Worm (Caenorhabditis elegans) whole organism, mixed stage, embryonic: Measurements from ENCODE around the gene fbxb-81.

Experiments used
- M03D4.4 ChIP-seq: sonication (generic microtip); optimal IDR thresholded peaks from 2 replicates; lab custom pipeline; 2017; ENCODE audit warnings: mild to moderate bottlenecking, missing genetic modification characterization, missing compliant biosample characterization
- blmp-1 ChIP-seq: fragments of 150-350 bp; optimal IDR thresholded peaks from 2 replicates; lab custom pipeline; 2014; ENCODE audit warnings: missing biosample characterization, missing genetic modification characterization
- ceh-39 ChIP-seq: fragments of 150-350 bp; optimal IDR thresholded peaks from 2 replicates; lab custom pipeline; 2014; ENCODE audit warnings: missing biosample characterization, missing genetic modification characterization
- ceh-43 ChIP-seq: fragments of 200-800 bp; sonication (Bioruptor generic); optimal IDR thresholded peaks from 2 replicates; lab custom pipeline; 2018; ENCODE audit warnings: mild to moderate bottlenecking, missing genetic modification characterization, moderate library complexity, missing compliant biosample characterization
- ceh-83 ChIP-seq: fragments of 200-800 bp; sonication (Bioruptor generic); optimal IDR thresholded peaks from 2 replicates; lab custom pipeline; 2018; ENCODE audit warnings: mild to moderate bottlenecking, missing genetic modification characterization, missing compliant biosample characterization
- ces-1 ChIP-seq: fragments of 150-350 bp; optimal IDR thresholded peaks from 2 replicates; lab custom pipeline; 2014; ENCODE audit warnings: missing biosample characterization, missing genetic modification reagents, missing genetic modification characterization
- cnd-1 ChIP-seq: fragments of 200-800 bp; sonication (Bioruptor generic); optimal IDR thresholded peaks from 2 replicates; lab custom pipeline; 2018; ENCODE audit warnings: mild to moderate bottlenecking, missing genetic modification characterization, missing compliant biosample characterization
- drap-1 ChIP-seq: fragments of 200-800 bp; sonication (Bioruptor generic); optimal IDR thresholded peaks from 3 replicates; lab custom pipeline; 2018; ENCODE audit warnings: mild to moderate bottlenecking, missing genetic modification characterization, missing compliant biosample characterization
- elt-1 ChIP-seq: sonication (generic microtip); optimal IDR thresholded peaks from 2 replicates; lab custom pipeline; 2017; ENCODE audit warnings: missing genetic modification characterization, mild to moderate bottlenecking, missing compliant biosample characterization, antibody characterized with exemption, moderate library complexity, borderline replicate concordance; ENCODE audit not compliant: insufficient read depth
- elt-3 ChIP-seq: fragments of 150-350 bp; optimal IDR thresholded peaks from 2 replicates; lab custom pipeline; 2014; ENCODE audit warnings: missing biosample characterization, missing genetic modification characterization
- flh-1 ChIP-seq: fragments of 200-800 bp; sonication (Bioruptor generic); optimal IDR thresholded peaks from 2 replicates; lab custom pipeline; 2018; ENCODE audit warnings: mild to moderate bottlenecking, missing genetic modification characterization, moderate library complexity, missing compliant biosample characterization
- ham-2 ChIP-seq: fragments of 200-800 bp; sonication (Bioruptor generic); optimal IDR thresholded peaks from 2 replicates; lab custom pipeline; 2018; ENCODE audit warnings: mild to moderate bottlenecking, missing genetic modification characterization, missing compliant biosample characterization
- hlh-1 ChIP-seq: fragments of 150-350 bp; optimal IDR thresholded peaks from 2 replicates; lab custom pipeline; 2014; ENCODE audit warnings: missing biosample characterization, missing genetic modification reagents, missing genetic modification characterization
- lin-13 ChIP-seq: fragments of 150-350 bp; optimal IDR thresholded peaks from 2 replicates; lab custom pipeline; 2014; ENCODE audit warnings: missing biosample characterization, missing genetic modification characterization
- lin-32 ChIP-seq: fragments of 200-800 bp; sonication (Bioruptor generic); optimal IDR thresholded peaks from 2 replicates; lab custom pipeline; 2018; ENCODE audit warnings: mild to moderate bottlenecking, missing genetic modification characterization, missing compliant biosample characterization
- lsy-2 ChIP-seq: fragments of 150-350 bp; optimal IDR thresholded peaks from 2 replicates; lab custom pipeline; 2014; ENCODE audit warnings: missing biosample characterization, missing genetic modification characterization
- mab-5 ChIP-seq: fragments of 150-350 bp; optimal IDR thresholded peaks from 2 replicates; lab custom pipeline; 2014; ENCODE audit warnings: missing biosample characterization, missing genetic modification characterization
- mep-1 ChIP-seq: fragments of 150-350 bp; optimal IDR thresholded peaks from 2 replicates; lab custom pipeline; 2017; ENCODE audit warnings: missing biosample characterization, missing genetic modification reagents, missing genetic modification characterization, inconsistent platforms
- mls-2 ChIP-seq: sonication (generic microtip); optimal IDR thresholded peaks from 2 replicates; lab custom pipeline; 2016; ENCODE audit warnings: mild to moderate bottlenecking, missing genetic modification characterization, moderate library complexity, missing compliant biosample characterization
- nhr-12 ChIP-seq: fragments of 150-350 bp; optimal IDR thresholded peaks from 2 replicates; lab custom pipeline; 2014; ENCODE audit warnings: missing biosample characterization, missing genetic modification characterization
- nhr-237 ChIP-seq: fragments of 150-350 bp; optimal IDR thresholded peaks from 2 replicates; lab custom pipeline; 2014; ENCODE audit warnings: missing biosample characterization, missing genetic modification characterization
- nhr-28 ChIP-seq: fragments of 150-350 bp; optimal IDR thresholded peaks from 2 replicates; lab custom pipeline; 2014; ENCODE audit warnings: missing biosample characterization, missing genetic modification characterization
- nhr-76 ChIP-seq: sonication (generic microtip); optimal IDR thresholded peaks from 2 replicates; lab custom pipeline; 2017; ENCODE audit warnings: missing biosample characterization, missing genetic modification characterization
- pha-4 ChIP-seq: fragments of 150-350 bp; optimal IDR thresholded peaks from 2 replicates; lab custom pipeline; 2018; ENCODE audit warnings: missing biosample characterization, missing genetic modification reagents, missing genetic modification characterization
- sem-2 ChIP-seq: fragments of 200-800 bp; sonication (Bioruptor generic); optimal IDR thresholded peaks from 2 replicates; lab custom pipeline; 2018; ENCODE audit warnings: mild to moderate bottlenecking, missing genetic modification characterization, missing compliant biosample characterization
- sptf-1 ChIP-seq: sonication (generic microtip); optimal IDR thresholded peaks from 2 replicates; lab custom pipeline; 2017; ENCODE audit warnings: mild to moderate bottlenecking, missing genetic modification characterization, moderate library complexity, missing compliant biosample characterization
- tbx-8 ChIP-seq: fragments of 200-800 bp; sonication (Bioruptor generic); optimal IDR thresholded peaks from 2 replicates; lab custom pipeline; 2018; ENCODE audit warnings: mild to moderate bottlenecking, missing genetic modification characterization, moderate library complexity, missing compliant biosample characterization
- unc-120 ChIP-seq: sonication (generic microtip); optimal IDR thresholded peaks from 2 replicates; lab custom pipeline; 2017; ENCODE audit warnings: missing genetic modification characterization, missing compliant biosample characterization; ENCODE audit not compliant: poor library complexity, severe bottlenecking
- unc-39 ChIP-seq: fragments of 150-350 bp; optimal IDR thresholded peaks from 2 replicates; lab custom pipeline; 2014; ENCODE audit warnings: missing biosample characterization, missing genetic modification characterization
- unc-62 ChIP-seq: fragments of 150-350 bp; optimal IDR thresholded peaks from 2 replicates; lab custom pipeline; 2014; ENCODE audit warnings: missing biosample characterization, missing genetic modification reagents, missing genetic modification characterization
- zip-8 ChIP-seq: fragments of 150-350 bp; optimal IDR thresholded peaks from 2 replicates; lab custom pipeline; 2014; ENCODE audit warnings: missing biosample characterization, missing genetic modification characterization
- ztf-11 ChIP-seq: fragments of 150-350 bp; optimal IDR thresholded peaks from 2 replicates; lab custom pipeline; 2014; ENCODE audit warnings: missing biosample characterization, missing genetic modification characterization

fbxb-81 gene

DNA sequence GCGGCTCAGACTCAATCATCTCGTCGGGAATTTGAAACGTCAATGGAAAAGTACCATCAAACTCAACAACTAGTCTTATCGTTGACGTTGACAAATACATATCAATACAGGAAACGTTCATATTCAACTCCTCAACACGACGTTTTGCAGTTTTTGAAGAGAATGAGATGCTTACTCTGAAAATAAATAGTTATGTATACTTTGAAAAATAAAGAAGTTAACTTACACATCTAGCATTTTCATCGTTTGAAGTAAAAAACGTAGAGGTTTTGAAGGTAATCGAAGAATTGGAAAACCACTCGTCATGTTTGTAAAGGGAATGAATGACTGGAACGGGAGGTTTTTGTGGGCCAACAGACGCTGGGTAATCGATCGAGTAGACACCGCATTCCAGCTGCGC, at the start of gene fbxb-81:
Gene fbxb-81, minus strand, starts transcription at position 314 of the 400 bp plus-strand sequence.
- TF ChIP-seq ham-2 (GFP tag; lab: Kevin White, UChicago) (no peak), mls-2 (tag; lab: Kevin White, UChicago) (no peak), nhr-76 (tag; lab: Kevin White, UChicago) (no peak), cnd-1 (tag; lab: Kevin White, UChicago) (no peak), nhr-28 (tag; lab: Kevin White, UChicago) (no peak), drap-1 (no peak), lin-32 (GFP tag; lab: Kevin White, UChicago) (no peak), flh-1 (GFP tag; lab: Kevin White, UChicago) (no peak), lsy-2 (tag; lab: Kevin White, UChicago) (no peak), ceh-39 (tag; lab: Kevin White, UChicago) (no peak), tbx-8 (no peak), sptf-1 (tag; lab: Kevin White, UChicago) (no peak), unc-39 (no peak)

DNA sequence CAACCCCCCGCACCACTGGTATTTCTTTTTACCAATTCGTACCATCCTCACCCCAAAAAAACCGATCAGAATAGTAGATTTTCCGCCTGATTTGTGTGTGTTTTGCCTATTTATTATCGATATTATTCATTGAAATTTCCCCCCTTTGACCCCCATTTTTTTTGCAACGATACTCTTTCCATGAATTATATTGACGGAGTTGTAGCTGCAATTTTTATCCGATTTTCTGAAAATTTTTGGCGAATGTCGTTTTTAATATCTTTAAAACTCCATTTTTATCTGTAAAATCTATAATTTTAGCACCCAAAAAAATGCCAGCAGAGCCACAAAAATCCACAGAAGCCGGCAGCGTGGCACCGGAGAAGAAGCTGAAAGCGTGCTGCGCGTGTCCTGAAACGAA, 49.7 kb upstream of the fbxb-81 start, which contains the start of gene cox-17:
Gene cox-17, plus strand, starts transcription at position 301 of the 400 bp plus-strand sequence.
- TF ChIP-seq ceh-83 (GFP tag; lab: Kevin White, UChicago) (no peak), mep-1 (tag; lab: Kevin White, UChicago) (no peak), nhr-28 (tag; lab: Kevin White, UChicago) (no peak), nhr-12 (tag; lab: Kevin White, UChicago) (no peak), ztf-11 (tag; lab: Kevin White, UChicago) (no peak), sem-2 (GFP tag; lab: Kevin White, UChicago) (no peak), tbx-8 (no peak), unc-62 (no peak), elt-1 (tag; lab: Kevin White, UChicago) (no peak), nhr-237 (tag; lab: Kevin White, UChicago) (no peak), blmp-1 (tag; lab: Kevin White, UChicago) (no peak)
- TF ChIP-seq, all 35 proteins: peak for 0

DNA sequence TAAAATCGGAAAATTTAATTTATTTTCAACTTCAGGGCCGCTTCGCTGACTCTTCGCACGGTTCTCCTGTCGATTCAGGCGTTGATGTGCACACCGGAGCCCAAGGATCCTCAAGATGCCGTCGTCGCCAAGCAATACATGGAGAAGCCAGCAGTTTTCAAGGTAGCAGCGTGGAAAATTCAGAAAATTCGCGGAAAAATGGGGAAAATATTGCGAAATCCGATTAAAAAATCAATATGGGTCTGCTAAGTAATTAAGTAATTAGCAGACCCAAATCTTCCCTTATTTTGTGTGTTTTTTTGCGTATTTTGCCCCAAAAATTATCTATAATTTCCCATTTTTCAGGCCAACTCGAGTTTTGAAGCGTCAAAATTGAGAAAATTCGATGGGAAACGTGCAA, 48.3 kb upstream of the fbxb-81 start:
- TF ChIP-seq elt-3 (tag; lab: Kevin White, UChicago) (no peak), ceh-39 (tag; lab: Kevin White, UChicago) (no peak), mab-5 (tag; lab: Kevin White, UChicago) (no peak), hlh-1 (tag; lab: Kevin White, UChicago) (no peak), nhr-237 (tag; lab: Kevin White, UChicago) (no peak), blmp-1 (tag; lab: Kevin White, UChicago) (no peak), flh-1 (GFP tag; lab: Kevin White, UChicago) (no peak), nhr-12 (tag; lab: Kevin White, UChicago) (no peak), ces-1 (no peak), ztf-11 (tag; lab: Kevin White, UChicago) (no peak), mls-2 (tag; lab: Kevin White, UChicago) (no peak), sptf-1 (tag; lab: Kevin White, UChicago) (no peak), zip-8 (tag; lab: Kevin White, UChicago) (no peak), nhr-76 (tag; lab: Kevin White, UChicago) (no peak), drap-1 (no peak)

DNA sequence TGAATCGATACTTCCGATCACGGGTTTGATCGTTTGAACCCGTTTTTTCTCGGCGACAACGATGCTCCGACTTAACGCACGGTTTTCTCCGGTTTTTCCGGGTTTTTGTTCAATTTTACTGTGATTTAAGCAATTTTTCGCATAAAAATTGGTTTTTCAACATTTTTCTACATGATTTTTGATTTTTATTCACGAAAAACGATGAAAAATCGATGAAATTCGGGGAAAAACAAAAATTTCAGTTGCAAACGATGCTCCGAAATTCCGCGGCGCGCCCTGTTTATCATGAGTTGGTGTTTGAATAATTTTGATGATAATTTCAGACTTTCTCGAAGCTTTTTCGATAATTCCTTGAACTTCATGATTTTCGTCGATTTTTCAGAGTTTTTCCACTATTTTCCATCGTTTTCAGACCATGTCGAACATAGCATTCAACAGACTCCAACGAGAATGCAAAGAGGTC, 47.4 kb upstream of the fbxb-81 start, which contains the start of gene ubc-20:
Gene ubc-20, plus strand, starts transcription at position 413 of the 463 bp plus-strand sequence.
- TF ChIP-seq pha-4 (tag; lab: Kevin White, UChicago): no peak
- no peak for TF ChIP-seq unc-120 (tag; lab: Kevin White, UChicago)
- TF ChIP-seq nhr-28 (tag; lab: Kevin White, UChicago): no peak
- no peak for TF ChIP-seq zip-8 (tag; lab: Kevin White, UChicago)
- TF ChIP-seq mls-2 (tag; lab: Kevin White, UChicago): no peak
- TF ChIP-seq nhr-76 (tag; lab: Kevin White, UChicago): no peak
- TF ChIP-seq lin-13: no peak
- no peak for TF ChIP-seq ceh-43 (GFP tag; lab: Kevin White, UChicago)
- TF ChIP-seq nhr-237 (tag; lab: Kevin White, UChicago): peak; percentile 31
- no peak for TF ChIP-seq flh-1 (GFP tag; lab: Kevin White, UChicago)
- no peak for TF ChIP-seq elt-3 (tag; lab: Kevin White, UChicago)
- no peak for TF ChIP-seq unc-39
- TF ChIP-seq ceh-39 (tag; lab: Kevin White, UChicago): peak; percentile 41
- TF ChIP-seq ces-1: peak; percentile 2
- TF ChIP-seq ceh-83 (GFP tag; lab: Kevin White, UChicago): no peak
- no peak for TF ChIP-seq M03D4.4
